Fruit fly (Drosophila melanogaster) whole organism, pupa: ENCODE data around the gene ssp2.

Experiments
- CG10348 ChIP-seq: fragments of 200-800 bp; sonication (Bioruptor generic); IDR thresholded peaks from 2 replicates; pipeline ENCODE4 v1.3.6; 2022; ENCODE audit warnings: missing biosample characterization, missing genetic modification characterization
- CG12605 ChIP-seq: fragments of 200-800 bp; sonication (Bioruptor generic); IDR thresholded peaks from 2 replicates; pipeline ENCODE4 v1.3.6; 2022; ENCODE audit warnings: missing biosample characterization, missing genetic modification characterization
- CG13204 ChIP-seq: fragments of 200-800 bp; sonication (Bioruptor generic); optimal IDR thresholded peaks from 2 replicates; lab custom pipeline; 2018; ENCODE audit warnings: missing biosample characterization, mild to moderate bottlenecking, missing genetic modification characterization, moderate library complexity
- CG14655 ChIP-seq: fragments of 200-800 bp; sonication (Bioruptor generic); optimal IDR thresholded peaks from 3 replicates; lab custom pipeline; 2017; ENCODE audit warnings: mild to moderate bottlenecking, missing biosample characterization, missing genetic modification reagents, missing genetic modification characterization
- CG15710 ChIP-seq: fragments of 200-800 bp; sonication (Bioruptor generic); optimal IDR thresholded peaks from 2 replicates; lab custom pipeline; 2018; ENCODE audit warnings: missing biosample characterization, mild to moderate bottlenecking, missing genetic modification characterization, moderate library complexity
- CG17806 ChIP-seq: fragments of 200-800 bp; sonication (Bioruptor generic); optimal IDR thresholded peaks from 2 replicates; lab custom pipeline; 2018; ENCODE audit warnings: missing biosample characterization, mild to moderate bottlenecking, missing genetic modification characterization, moderate library complexity
- CG32121 ChIP-seq: fragments of 200-800 bp; sonication (Bioruptor generic); IDR thresholded peaks from 2 replicates; pipeline ENCODE4 v1.3.6; 2022; ENCODE audit warnings: missing biosample characterization, missing genetic modification characterization
- CG34367 ChIP-seq: fragments of 200-800 bp; sonication (Bioruptor generic); optimal IDR thresholded peaks from 2 replicates; lab custom pipeline; 2018; ENCODE audit warnings: missing biosample characterization, mild to moderate bottlenecking, missing genetic modification characterization
- CG4496 ChIP-seq: fragments of 200-800 bp; sonication (Bioruptor generic); IDR thresholded peaks from 3 replicates; pipeline ENCODE4 v1.3.6; 2022; ENCODE audit warnings: missing biosample characterization, missing genetic modification characterization
- CG8159 ChIP-seq: fragments of 200-800 bp; sonication (Bioruptor generic); optimal IDR thresholded peaks from 3 replicates; lab custom pipeline; 2018; ENCODE audit warnings: missing biosample characterization, mild to moderate bottlenecking, missing genetic modification characterization, moderate library complexity
- CG8301 ChIP-seq: fragments of 200-800 bp; sonication (Bioruptor generic); optimal IDR thresholded peaks from 2 replicates; lab custom pipeline; 2018; ENCODE audit warnings: missing biosample characterization, mild to moderate bottlenecking, missing genetic modification characterization
- CG9948 ChIP-seq: fragments of 200-800 bp; sonication (Bioruptor generic); optimal IDR thresholded peaks from 2 replicates; lab custom pipeline; 2018; ENCODE audit warnings: missing biosample characterization, mild to moderate bottlenecking, missing genetic modification characterization, moderate library complexity
- D1 ChIP-seq: fragments of 200-800 bp; sonication (Bioruptor generic); optimal IDR thresholded peaks from 2 replicates; lab custom pipeline; 2018; ENCODE audit warnings: missing biosample characterization, mild to moderate bottlenecking, missing genetic modification characterization, moderate library complexity
- EcR ChIP-seq: fragments of 200-800 bp; sonication (Bioruptor generic); optimal IDR thresholded peaks from 3 replicates; lab custom pipeline; 2019; ENCODE audit warnings: missing biosample characterization, missing genetic modification characterization, mild to moderate bottlenecking, moderate library complexity, missing genetic modification reagents
- Ets98B ChIP-seq: fragments of 200-800 bp; sonication (Bioruptor generic); IDR thresholded peaks from 2 replicates; pipeline ENCODE4 v1.3.6; 2022; ENCODE audit warnings: missing biosample characterization, missing genetic modification characterization
- Pif1A ChIP-seq: fragments of 200-800 bp; sonication (Bioruptor generic); optimal IDR thresholded peaks from 3 replicates; lab custom pipeline; 2016; ENCODE audit warnings: missing biosample characterization, missing genetic modification characterization
- Pif1B ChIP-seq: fragments of 200-800 bp; sonication (Bioruptor generic); optimal IDR thresholded peaks from 3 replicates; lab custom pipeline; 2016; ENCODE audit warnings: missing biosample characterization, missing genetic modification characterization
- Snoo ChIP-seq: fragments of 200-800 bp; sonication (Bioruptor generic); optimal IDR thresholded peaks from 3 replicates; lab custom pipeline; 2017; ENCODE audit warnings: missing biosample characterization, mild to moderate bottlenecking, missing genetic modification characterization, inconsistent platforms
- fd96Ca ChIP-seq: fragments of 200-800 bp; sonication (Bioruptor generic); IDR thresholded peaks from 3 replicates; pipeline ENCODE4 v1.3.6; 2022; ENCODE audit warnings: missing biosample characterization, missing genetic modification characterization
- gl ChIP-seq: fragments of 200-800 bp; sonication (Bioruptor generic); optimal IDR thresholded peaks from 2 replicates; lab custom pipeline; 2018; ENCODE audit warnings: missing biosample characterization, mild to moderate bottlenecking, missing genetic modification characterization
- rn ChIP-seq: fragments of 200-800 bp; sonication (Bioruptor generic); IDR thresholded peaks from 2 replicates; pipeline ENCODE4 v1.3.6; 2022; ENCODE audit warnings: missing biosample characterization, missing genetic modification characterization

ssp2 gene

DNA sequence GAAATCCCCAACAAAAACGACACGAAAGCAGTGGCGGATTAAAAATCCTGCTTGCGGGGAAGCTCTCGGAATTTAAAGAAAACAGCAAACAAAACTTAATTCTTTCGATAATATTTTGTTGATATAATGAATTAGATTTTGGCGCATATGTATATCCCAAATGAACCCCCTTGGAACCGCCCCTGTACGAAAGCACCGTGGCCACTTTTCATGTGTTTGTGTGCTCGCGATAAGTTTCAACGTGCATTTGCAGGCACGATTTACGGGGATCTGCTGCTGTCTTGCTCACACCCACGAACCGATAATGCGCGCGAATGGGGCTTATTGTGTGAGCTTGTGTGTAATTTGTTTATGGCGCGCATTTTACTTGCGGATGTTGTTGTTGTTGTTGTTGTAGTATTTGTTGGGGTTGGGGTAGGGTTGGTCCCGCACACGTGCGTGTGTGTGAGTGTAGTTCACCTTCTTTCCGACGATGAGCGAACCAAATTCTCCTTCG is 40.0 kb downstream of the ssp2 start:
- peak; percentile 97 for TF ChIP-seq CG8159 (tag; lab: Kevin White, UChicago)
- TF ChIP-seq CG14655 (GFP tag; lab: Kevin White, UChicago), result peak; percentile 98
- TF ChIP-seq CG9948, result peak; percentile 97
- TF ChIP-seq gl (tag; lab: Kevin White, UChicago), result peak; percentile 94
- peak; percentile 98 for TF ChIP-seq CG8301
- peak; percentile 93 for TF ChIP-seq CG13204 (GFP tag; lab: Kevin White, UChicago)
- peak; percentile 99 for TF ChIP-seq CG4496 (GFP tag; lab: Robert Waterston, UW)
- peak; percentile 97 for TF ChIP-seq rn (GFP tag; lab: Robert Waterston, UW)
- peak; percentile 98 for TF ChIP-seq Pif1B (GFP tag; lab: Kevin White, UChicago)
- peak; percentile 100 for TF ChIP-seq fd96Ca (GFP tag; lab: Robert Waterston, UW)
- TF ChIP-seq CG10348 (GFP tag; lab: Robert Waterston, UW), result peak; percentile 98
- TF ChIP-seq Ets98B (GFP tag; lab: Robert Waterston, UW), result peak; percentile 99
- TF ChIP-seq Pif1A (GFP tag; lab: Kevin White, UChicago), result peak; percentile 98
- TF ChIP-seq Snoo, result peak; percentile 96
- peak; percentile 96 for TF ChIP-seq CG34367
- TF ChIP-seq CG12605 (GFP tag; lab: Robert Waterston, UW), result peak; percentile 96
- TF ChIP-seq EcR, result peak; percentile 48
- TF ChIP-seq CG15710 (tag; lab: Kevin White, UChicago), result peak; percentile 97
- no peak for TF ChIP-seq D1
- peak; percentile 98 for TF ChIP-seq CG32121 (GFP tag; lab: Robert Waterston, UW)
- TF ChIP-seq CG17806, result peak; percentile 97

- TF ChIP-seq CG14655 (GFP tag; lab: Kevin White, UChicago) (no peak), CG4496 (GFP tag; lab: Robert Waterston, UW) (peak; percentile 19; the same call in 1 of the 3 replicates)
Observed at dm6 chr3L:14005627-14006287, 40.8 kb downstream of the ssp2 start.

DNA sequence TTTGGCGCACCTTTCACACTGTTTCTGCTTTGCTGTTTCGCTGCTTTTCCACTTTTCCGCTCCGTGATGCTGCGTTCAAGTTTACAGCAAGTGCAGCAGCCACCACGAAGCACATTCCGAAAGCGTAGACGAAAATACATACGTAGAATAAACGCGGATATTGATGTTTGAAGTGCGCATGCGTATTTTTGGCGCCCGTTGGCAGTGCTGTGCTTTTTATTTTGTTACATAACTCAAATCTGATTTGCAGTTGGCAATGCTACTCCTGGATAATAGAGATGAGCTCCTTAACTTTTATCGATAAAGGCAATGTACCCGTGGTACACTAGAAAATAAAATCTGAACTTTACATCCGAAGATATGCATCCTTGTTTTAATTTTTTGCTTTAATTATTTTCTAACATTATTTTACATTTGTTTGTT is 41.7 kb downstream of the ssp2 start:
- TF ChIP-seq Ets98B (GFP tag; lab: Robert Waterston, UW), result peak; percentile 15
- TF ChIP-seq CG12605 (GFP tag; lab: Robert Waterston, UW), result 0 out of 2 replicates have a peak, but pooled peaks have one; percentile 8
- TF ChIP-seq CG17806, result no peak
